Worm (Caenorhabditis elegans) whole organism, L4 larva: Measurements from ENCODE around the gene Y71H2AM.11.

Experiments used
- F26F4.8 ChIP-seq: fragments of 200-800 bp; sonication (Bioruptor generic); conservative IDR thresholded peaks from 2 replicates; pipeline ENCODE4 v1.3.6; 2022; ENCODE audit warnings: missing genetic modification characterization, missing compliant biosample characterization
- F44E2.7 ChIP-seq: fragments of 200-800 bp; sonication (Bioruptor generic); IDR thresholded peaks from 2 replicates; pipeline ENCODE4 v2.1.2; 2022; ENCODE audit warnings: missing genetic modification characterization, missing compliant biosample characterization
- Y48G9A.11 ChIP-seq: fragments of 200-800 bp; sonication (Bioruptor generic); IDR thresholded peaks from 2 replicates; pipeline ENCODE4 v1.3.6; 2022; ENCODE audit warnings: missing genetic modification reagents, missing genetic modification characterization, missing compliant biosample characterization
- Y5F2A.4 ChIP-seq: fragments of 200-800 bp; sonication (Bioruptor generic); optimal IDR thresholded peaks from 2 replicates; lab custom pipeline; 2018; ENCODE audit warnings: mild to moderate bottlenecking, missing genetic modification characterization, missing compliant biosample characterization
- Y75B8A.6 ChIP-seq: fragments of 200-800 bp; sonication (Bioruptor generic); IDR thresholded peaks from 2 replicates; pipeline ENCODE4 v1.3.6; 2022; ENCODE audit warnings: missing genetic modification reagents, missing genetic modification characterization, missing compliant biosample characterization
- ZK337.2 ChIP-seq: fragments of 200-800 bp; sonication (Bioruptor generic); IDR thresholded peaks from 2 replicates; pipeline ENCODE4 v1.3.6; 2022; ENCODE audit warnings: missing genetic modification reagents, missing genetic modification characterization, missing compliant biosample characterization
- ama-1 ChIP-seq: fragments of 150-350 bp; optimal IDR thresholded peaks from 2 replicates; lab custom pipeline; 2014; ENCODE audit warnings: inconsistent platforms, mixed read lengths
- arid-1 ChIP-seq: fragments of 200-800 bp; sonication (Bioruptor generic); conservative IDR thresholded peaks from 2 replicates; pipeline ENCODE4 v1.3.6; 2022; ENCODE audit warnings: missing genetic modification reagents, missing genetic modification characterization, missing compliant biosample characterization
- ceh-20 ChIP-seq: fragments of 200-800 bp; sonication (Bioruptor generic); IDR thresholded peaks from 2 replicates; pipeline ENCODE4 v1.3.6; 2022; ENCODE audit warnings: missing genetic modification reagents, missing genetic modification characterization, missing compliant biosample characterization
- ceh-44 ChIP-seq: fragments of 200-800 bp; sonication (Bioruptor generic); IDR thresholded peaks from 2 replicates; pipeline ENCODE4 v1.3.6; 2022; ENCODE audit warnings: missing genetic modification reagents, missing genetic modification characterization, missing compliant biosample characterization
- ceh-62 ChIP-seq: sonication (generic microtip); optimal IDR thresholded peaks from 2 replicates; lab custom pipeline; 2017; ENCODE audit warnings: missing biosample characterization, missing genetic modification characterization
- cey-2 ChIP-seq: sonication (generic microtip); optimal IDR thresholded peaks from 3 replicates; lab custom pipeline; 2017; ENCODE audit warnings: missing genetic modification characterization, mild to moderate bottlenecking, missing compliant biosample characterization, antibody characterized with exemption, borderline replicate concordance; ENCODE audit not compliant: insufficient read depth
- dmd-8 ChIP-seq: fragments of 200-800 bp; sonication (Bioruptor generic); IDR thresholded peaks from 2 replicates; pipeline ENCODE4 v1.3.6; 2022; ENCODE audit warnings: missing genetic modification characterization, missing compliant biosample characterization
- duxl-1 ChIP-seq: sonication (generic microtip); optimal IDR thresholded peaks from 2 replicates; lab custom pipeline; 2016; ENCODE audit warnings: mild to moderate bottlenecking, missing genetic modification characterization, moderate library complexity, missing compliant biosample characterization; ENCODE audit not compliant: poor library complexity
- egl-43 ChIP-seq: fragments of 200-800 bp; sonication (Bioruptor generic); IDR thresholded peaks from 2 replicates; pipeline ENCODE4 v1.3.6; 2022; ENCODE audit warnings: missing genetic modification reagents, missing genetic modification characterization, missing compliant biosample characterization
- fos-1 ChIP-seq: fragments of 150-350 bp; optimal IDR thresholded peaks from 2 replicates; lab custom pipeline; 2014; ENCODE audit warnings: missing biosample characterization, missing genetic modification characterization
- hif-1 ChIP-seq, 2 experiments: sonication (generic microtip); optimal IDR thresholded peaks; 2 replicates each; lab custom pipeline; 2016 to 2017; ENCODE audit warnings: missing compliant biosample characterization in 2 of 2, missing genetic modification characterization in 2 of 2, missing genetic modification reagents in 2 of 2, missing genotype in 2 of 2, mild to moderate bottlenecking in 1 of 2
- lim-7 ChIP-seq: fragments of 200-800 bp; sonication (Bioruptor generic); IDR thresholded peaks from 2 replicates; pipeline ENCODE4 v1.3.6; 2022; ENCODE audit warnings: missing genetic modification characterization, missing compliant biosample characterization
- lin-13 ChIP-seq: fragments of 150-350 bp; optimal IDR thresholded peaks from 2 replicates; lab custom pipeline; 2014; ENCODE audit warnings: missing biosample characterization, missing genetic modification reagents, missing genetic modification characterization
- lin-29 ChIP-seq: fragments of 200-800 bp; sonication (Bioruptor generic); IDR thresholded peaks from 2 replicates; pipeline ENCODE4 v1.3.6; 2022; ENCODE audit warnings: missing genetic modification reagents, missing genetic modification characterization, missing compliant biosample characterization
- lin-38 ChIP-seq: fragments of 200-800 bp; sonication (Bioruptor generic); IDR thresholded peaks from 2 replicates; pipeline ENCODE4 v1.3.6; 2022; ENCODE audit warnings: missing genetic modification reagents, missing genetic modification characterization, missing compliant biosample characterization
- lir-3 ChIP-seq: sonication (generic microtip); optimal IDR thresholded peaks from 2 replicates; lab custom pipeline; 2016; ENCODE audit warnings: mild to moderate bottlenecking, missing genetic modification characterization, missing compliant biosample characterization
- lsy-2 ChIP-seq, 2 experiments: fragments of 150-350 bp in 1 of 2; sonication (generic microtip) in 1 of 2; optimal IDR thresholded peaks; 2 replicates each; lab custom pipeline; 2014 to 2017; ENCODE audit warnings: missing biosample characterization in 2 of 2, missing genetic modification characterization in 2 of 2
- madf-9 ChIP-seq: fragments of 200-800 bp; sonication (Bioruptor generic); conservative IDR thresholded peaks from 2 replicates; pipeline ENCODE4 v1.3.6; 2022; ENCODE audit warnings: missing genetic modification reagents, missing genetic modification characterization, missing compliant biosample characterization
- mdl-1 ChIP-seq, 2 experiments: fragments of 150-350 bp in 1 of 2; sonication (generic microtip) in 1 of 2; optimal IDR thresholded peaks; 2 replicates each; lab custom pipeline; 2014 to 2017; ENCODE audit warnings: missing biosample characterization in 2 of 2, missing genetic modification characterization in 2 of 2
- mes-2 ChIP-seq: sonication (generic microtip); optimal IDR thresholded peaks from 2 replicates; lab custom pipeline; 2016; ENCODE audit warnings: missing genotype, mild to moderate bottlenecking, missing genetic modification characterization, missing compliant biosample characterization; ENCODE audit not compliant: poor library complexity, severe bottlenecking
- pha-4 ChIP-seq, 2 experiments: fragments of 150-350 bp in 1 of 2; fragments of 200-800 bp in 1 of 2; sonication (Bioruptor generic) in 1 of 2; IDR thresholded peaks in 1 of 2; optimal IDR thresholded peaks in 1 of 2; 2 replicates each; pipeline versions ENCODE4 v1.3.6 to Lab custom; 2014 to 2022; ENCODE audit warnings: missing genetic modification characterization in 2 of 2, missing genetic modification reagents in 2 of 2, missing biosample characterization in 1 of 2, missing compliant biosample characterization in 1 of 2
- saeg-2 ChIP-seq: fragments of 200-800 bp; sonication (Bioruptor generic); IDR thresholded peaks from 2 replicates; pipeline ENCODE4 v1.3.6; 2022; ENCODE audit warnings: missing genetic modification reagents, missing genetic modification characterization, missing compliant biosample characterization
- skn-1 ChIP-seq: fragments of 150-350 bp; optimal IDR thresholded peaks from 2 replicates; lab custom pipeline; 2014; ENCODE audit warnings: missing biosample characterization, missing genetic modification characterization
- snpc-1.2 ChIP-seq: fragments of 200-800 bp; sonication (Bioruptor generic); IDR thresholded peaks from 2 replicates; pipeline ENCODE4 v1.3.6; 2022; ENCODE audit warnings: missing genetic modification reagents, missing genetic modification characterization, missing compliant biosample characterization
- snpc-4 ChIP-seq: fragments of 150-350 bp; optimal IDR thresholded peaks from 2 replicates; lab custom pipeline; 2014; ENCODE audit warnings: missing biosample characterization, missing genetic modification characterization
- spr-3 ChIP-seq: fragments of 200-800 bp; sonication (Bioruptor generic); optimal IDR thresholded peaks from 2 replicates; lab custom pipeline; 2018; ENCODE audit warnings: mild to moderate bottlenecking, missing genetic modification characterization, missing compliant biosample characterization
- tra-1 ChIP-seq: fragments of 200-800 bp; sonication (Bioruptor generic); IDR thresholded peaks from 2 replicates; pipeline ENCODE4 v1.3.6; 2022; ENCODE audit warnings: missing genetic modification reagents, missing genetic modification characterization, missing compliant biosample characterization
- unc-130 ChIP-seq: sonication (generic microtip); optimal IDR thresholded peaks from 2 replicates; lab custom pipeline; 2016; ENCODE audit warnings: missing genetic modification reagents, missing genetic modification characterization, missing compliant biosample characterization
- unc-62 ChIP-seq, 3 experiments: fragments of 150-350 bp in 1 of 3; sonication (generic microtip); optimal IDR thresholded peaks in 2 of 3; peaks in 1 of 3; 1 replicate in 1 of 3; 2 replicates in 2 of 3; lab custom pipeline; 2014 to 2017; ENCODE audit warnings: missing biosample characterization in 3 of 3, missing genetic modification characterization in 3 of 3, missing genetic modification reagents in 3 of 3, missing genotype in 1 of 3
- vab-7 ChIP-seq: fragments of 200-800 bp; sonication (Bioruptor generic); IDR thresholded peaks from 2 replicates; pipeline ENCODE4 v1.3.6; 2022; ENCODE audit warnings: missing genetic modification reagents, missing genetic modification characterization, missing compliant biosample characterization
- zfp-2 ChIP-seq: sonication (generic microtip); optimal IDR thresholded peaks from 2 replicates; lab custom pipeline; 2016; ENCODE audit warnings: mild to moderate bottlenecking, missing genetic modification characterization, missing compliant biosample characterization
- ztf-7 ChIP-seq: fragments of 150-350 bp; optimal IDR thresholded peaks from 2 replicates; lab custom pipeline; 2014; ENCODE audit warnings: missing biosample characterization, missing genetic modification characterization

Gene Y71H2AM.11

DNA sequence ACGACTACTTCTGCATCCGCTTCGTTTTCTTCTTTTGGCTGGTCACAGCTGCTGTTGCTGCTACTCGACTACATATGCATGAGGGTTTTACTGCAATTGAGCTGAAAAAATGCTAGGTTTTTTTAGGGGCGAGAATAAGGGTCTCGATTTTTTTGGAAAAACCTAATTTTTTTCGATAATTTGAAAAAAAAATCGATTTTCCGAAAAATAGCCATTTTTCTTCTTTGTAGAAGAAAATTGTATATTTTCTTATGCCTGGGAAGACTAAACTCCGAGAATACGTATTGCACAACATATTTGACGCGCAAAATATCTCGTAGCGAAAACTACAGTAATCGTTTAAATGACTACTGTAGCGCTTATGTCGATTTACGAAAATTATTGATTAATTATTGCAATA is 8.4 kb downstream of the Y71H2AM.11 start, which contains the start of gene tmem-132:
Gene tmem-132, minus strand, starts transcription at position 101 of the 400 bp plus-strand sequence.
- TF ChIP-seq mes-2 (no peak), tra-1 (GFP tag; lab: Robert Waterston, UW) (0 out of 2 replicates have a peak, but pooled peaks have one; percentile 15)

DNA sequence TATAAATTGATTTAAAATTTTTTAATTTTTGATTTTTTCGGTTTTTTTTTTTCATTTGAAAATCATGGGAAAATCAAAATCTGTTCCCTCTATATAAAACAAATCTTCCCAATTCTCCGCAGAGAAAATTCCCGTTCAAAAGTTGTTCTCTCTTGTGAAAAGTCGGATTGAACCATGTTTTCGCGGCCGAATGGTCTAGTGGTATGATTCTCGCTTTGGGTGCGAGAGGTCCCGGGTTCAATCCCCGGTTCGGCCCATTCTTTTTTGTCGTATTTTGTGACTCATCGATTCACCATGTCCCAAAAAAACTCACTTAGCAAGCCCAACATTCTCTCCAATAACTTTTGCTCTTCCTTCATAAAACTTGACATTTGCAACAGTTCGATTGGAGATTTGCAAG is 13.4 kb downstream of the Y71H2AM.11 start:
- TF ChIP-seq lir-3 (no peak), madf-9 (GFP tag; lab: Robert Waterston, UW) (no peak), F44E2.7 (GFP tag; lab: Robert Waterston, UW) (0 out of 2 replicates have a peak, but pooled peaks have one; percentile 12), hif-1 (tag; optimal IDR thresholded peaks at IDR 0.05; lab: Kevin White, UChicago) (no peak), pha-4 (GFP tag; IDR thresholded peaks at IDR 0.05; lab: Robert Waterston, UW) (peak; percentile 49; the same call in 1 of the 2 replicates), pha-4 (tag; optimal IDR thresholded peaks at IDR 0.05; lab: Kevin White, UChicago) (no peak), saeg-2 (GFP tag; lab: Robert Waterston, UW) (no peak), ztf-7 (no peak), lin-13 (GFP tag; lab: Kevin White, UChicago) (peak; percentile 22), ceh-20 (GFP tag; lab: Robert Waterston, UW) (no peak), lin-38 (GFP tag; lab: Robert Waterston, UW) (peak; percentile 59), ceh-44 (GFP tag; lab: Robert Waterston, UW) (no peak), lsy-2 (tag; optimal IDR thresholded peaks at IDR 0.05; lab: Kevin White, UChicago) (no peak), fos-1 (tag; lab: Kevin White, UChicago) (no peak), vab-7 (GFP tag; lab: Robert Waterston, UW) (peak; percentile 52; the same call in 1 of the 2 replicates), lin-29 (GFP tag; lab: Robert Waterston, UW) (no peak), Y48G9A.11 (GFP tag; lab: Robert Waterston, UW) (peak; percentile 31; the same call in 1 of the 2 replicates), cey-2 (no peak), F26F4.8 (GFP tag; lab: Robert Waterston, UW) (0 out of 2 replicates have a peak, but pooled peaks have one; percentile 50), Y75B8A.6 (GFP tag; lab: Robert Waterston, UW) (no peak), unc-130 (peak; percentile 42), unc-62 (GFP tag; optimal IDR thresholded peaks at IDR 0.05 in 1 of 2; lab: Kevin White, UChicago) (peak in 1 of 2 experiments; percentile 91), unc-62 (tag; optimal IDR thresholded peaks at IDR 0.05; lab: Kevin White, UChicago) (no peak), snpc-1.2 (GFP tag; lab: Robert Waterston, UW) (peak; percentile 51; the same call in 1 of the 2 replicates), dmd-8 (GFP tag; lab: Robert Waterston, UW) (0 out of 2 replicates have a peak, but pooled peaks have one; percentile 61), ZK337.2 (GFP tag; lab: Robert Waterston, UW) (no peak), skn-1 (tag; lab: Kevin White, UChicago) (no peak), duxl-1 (tag; lab: Kevin White, UChicago) (peak; percentile 8), lim-7 (GFP tag; lab: Robert Waterston, UW) (peak; percentile 76), egl-43 (GFP tag; lab: Robert Waterston, UW) (peak; percentile 71), arid-1 (GFP tag; lab: Robert Waterston, UW) (no peak)

DNA sequence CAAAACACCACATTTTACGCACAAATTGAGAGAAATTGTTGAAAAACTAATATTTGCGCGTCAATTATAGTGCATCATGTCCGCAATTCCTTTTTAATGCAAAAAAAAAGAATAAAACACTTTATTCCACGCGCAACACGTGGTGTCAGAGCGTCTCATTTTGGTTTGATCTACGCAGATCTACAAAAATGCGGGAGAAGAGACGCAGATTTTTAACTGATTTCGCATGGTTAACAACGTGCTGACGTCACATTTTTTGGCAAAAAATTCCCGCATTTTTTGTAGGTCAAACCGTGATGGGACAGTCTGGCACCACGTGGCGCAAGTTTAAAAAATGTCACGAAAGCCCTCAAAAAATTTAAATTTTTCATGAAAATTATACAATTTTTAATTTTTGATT is 14.7 kb downstream of the Y71H2AM.11 start:
- TF ChIP-seq unc-62 (GFP tag; optimal IDR thresholded peaks at IDR 0.05 in 1 of 2; lab: Kevin White, UChicago) (peak in 1 of 2 experiments; percentile 66), unc-62 (tag; optimal IDR thresholded peaks at IDR 0.05; lab: Kevin White, UChicago) (no peak), lin-29 (GFP tag; lab: Robert Waterston, UW) (no peak)

DNA sequence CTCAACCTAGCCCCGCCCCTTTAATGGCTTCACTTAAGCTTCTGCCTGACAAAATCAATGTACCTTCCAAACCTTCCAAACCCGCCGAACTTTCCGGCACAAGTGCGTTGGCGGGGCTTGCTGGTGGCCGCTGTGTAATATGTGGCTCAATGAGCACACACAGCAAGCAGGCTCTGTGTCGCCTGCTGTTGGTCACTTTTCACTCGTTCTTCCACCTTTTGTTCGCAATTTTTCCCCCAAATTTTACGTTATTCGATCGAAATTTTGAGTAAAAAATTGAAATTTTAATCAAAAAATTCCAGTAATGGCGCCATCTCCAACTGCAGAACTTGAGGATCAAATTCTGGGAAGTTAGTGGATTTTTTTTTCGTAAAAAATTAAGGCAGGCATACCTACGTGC is 24.3 kb downstream of the Y71H2AM.11 start, which contains the start of gene set-27:
Gene set-27, plus strand, starts transcription at position 301 of the 400 bp plus-strand sequence.
- TF ChIP-seq saeg-2 (GFP tag; lab: Robert Waterston, UW) (no peak), snpc-4 (no peak), zfp-2 (tag; lab: Kevin White, UChicago) (no peak), ceh-62 (no peak), ama-1 (lab: Kevin White, UChicago) (no peak), spr-3 (GFP tag; lab: Kevin White, UChicago) (no peak), ceh-44 (GFP tag; lab: Robert Waterston, UW) (no peak), Y5F2A.4 (GFP tag; lab: Kevin White, UChicago) (no peak), mdl-1 (tag; optimal IDR thresholded peaks at IDR 0.05; lab: Kevin White, UChicago) (no peak)
- TF ChIP-seq, all 104 proteins: peak for 0
